Fruit fly (Drosophila melanogaster) whole organism: Measurements from ENCODE around the gene Ide.

ENCODE experiments used
- CG8478 ChIP-seq: fragments of >200 bp; optimal IDR thresholded peaks from 2 replicates; lab custom pipeline; 2018; ENCODE audit warnings: inconsistent platforms
- Dll ChIP-seq: fragments of >200 bp; optimal IDR thresholded peaks from 2 replicates; lab custom pipeline; 2017
- EcR ChIP-seq, 2 experiments: fragments of >200 bp; optimal IDR thresholded peaks; 2 replicates each; lab custom pipeline; 2017; ENCODE audit warnings: missing biosample characterization in 2 of 2, missing genetic modification characterization in 2 of 2, missing genetic modification reagents in 2 of 2
- pan ChIP-seq: fragments of >200 bp; optimal IDR thresholded peaks from 2 replicates; lab custom pipeline; 2017
- psq ChIP-seq: fragments of >200 bp; optimal IDR thresholded peaks from 2 replicates; lab custom pipeline; 2017
- usp ChIP-seq: fragments of >200 bp; optimal IDR thresholded peaks from 2 replicates; lab custom pipeline; 2017; ENCODE audit warnings: missing biosample characterization, missing genetic modification characterization, mixed read lengths

Gene Ide

DNA sequence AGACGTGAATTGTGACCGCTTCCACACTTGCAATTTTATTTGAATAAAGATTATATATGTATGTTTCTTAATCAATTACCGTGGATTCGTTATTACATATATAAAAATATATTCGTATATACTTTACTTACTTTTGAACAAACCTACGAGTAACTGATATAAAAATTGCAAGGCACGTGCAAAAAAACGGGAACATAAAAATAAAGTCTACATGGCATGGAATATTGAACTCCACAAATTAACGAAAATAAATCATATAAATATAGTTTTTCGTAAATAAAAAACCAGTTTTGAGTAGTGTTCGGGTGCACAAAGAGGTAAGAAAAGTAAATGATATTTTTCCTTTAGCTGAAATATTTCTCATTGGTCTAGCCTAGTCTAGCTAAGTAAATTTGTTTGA, 33.4 kb downstream of the Ide start, which contains the start of gene Spn77Bc:
Spn77Bc (plus strand) TSS at position 301 of the 400 bp plus-strand sequence.
- TF ChIP-seq pan (lab: Kevin White, UChicago) = no peak
- TF ChIP-seq usp (GFP tag; lab: Kevin White, UChicago) = no peak
- no peak for TF ChIP-seq CG8478
- no peak for TF ChIP-seq psq (lab: Kevin White, UChicago)
- TF ChIP-seq EcR (GFP tag; optimal IDR thresholded peaks at IDR 0.05; lab: Kevin White, UChicago) = no peak
- no peak for TF ChIP-seq Dll (lab: Kevin White, UChicago)
